Fruit fly (Drosophila melanogaster): ENCODE data around the gene Hsp22.

Gene Hsp22

dm6 chr3L:9360217-9360692 is 12.5 kb upstream of the Hsp22 start, which contains the start of gene Pdxk:
Gene Pdxk, plus strand, starts transcription at chr3L:9360316.
- TF ChIP-seq lola (GFP tag; optimal IDR thresholded peaks at IDR 0.05): no peak
- peak in 1 of 2 experiments; percentile 35 for TF ChIP-seq dl (GFP tag; optimal IDR thresholded peaks at IDR 0.05; ENCODE audit: insufficient read depth in 1 of 2, partially characterized antibody in 2 of 2)
- TF ChIP-seq Sp1 (GFP tag; optimal IDR thresholded peaks at IDR 0.05): peak; percentile 51
- peak; percentile 42 for TF ChIP-seq rgr (GFP tag; optimal IDR thresholded peaks at IDR 0.05)
- no peak for TF ChIP-seq Rel (GFP tag; optimal IDR thresholded peaks at IDR 0.05)
- peak; percentile 87 for TF ChIP-seq Rel (tag; optimal IDR thresholded peaks at IDR 0.05)
- TF ChIP-seq Dif (GFP tag; optimal IDR thresholded peaks at IDR 0.05; ENCODE audit: partially characterized antibody): peak; percentile 28

- TF ChIP-seq Sp1 (GFP tag; optimal IDR thresholded peaks at IDR 0.05): no peak
- TF ChIP-seq N (GFP tag; optimal IDR thresholded peaks at IDR 0.05): no peak
- no peak for TF ChIP-seq GATAd (GFP tag; optimal IDR thresholded peaks at IDR 0.05)
- no peak for TF ChIP-seq psq (GFP tag; optimal IDR thresholded peaks at IDR 0.05)
- no peak for TF ChIP-seq tai (GFP tag; optimal IDR thresholded peaks at IDR 0.05)
- no peak for TF ChIP-seq dmrt93B (GFP tag; optimal IDR thresholded peaks at IDR 0.05)
- TF ChIP-seq brk (GFP tag; optimal IDR thresholded peaks at IDR 0.05): no peak
- peak; percentile 51 for TF ChIP-seq br (GFP tag; optimal IDR thresholded peaks at IDR 0.05)
- TF ChIP-seq Rel (GFP tag; optimal IDR thresholded peaks at IDR 0.05): no peak
- TF ChIP-seq Rel (tag; optimal IDR thresholded peaks at IDR 0.05): peak; percentile 83
- TF ChIP-seq foxo (GFP tag; optimal IDR thresholded peaks at IDR 0.05): no peak
- no peak for TF ChIP-seq Mio (GFP tag; optimal IDR thresholded peaks at IDR 0.05)
These were observed 10.8 kb upstream of the Hsp22 start, which contains the start of gene CG34456 for dm6 chr3L:9361894-9362293. Gene CG34456, plus strand, starts transcription at chr3L:9362108.

- TF ChIP-seq sage (GFP tag; optimal IDR thresholded peaks at IDR 0.05) (peak; percentile 27), Dfd (GFP tag; optimal IDR thresholded peaks at IDR 0.05) (no peak), Dif (GFP tag; optimal IDR thresholded peaks at IDR 0.05; ENCODE audit: partially characterized antibody) (no peak), Hnf4 (GFP tag; optimal IDR thresholded peaks at IDR 0.05) (no peak), rgr (GFP tag; optimal IDR thresholded peaks at IDR 0.05) (no peak), h (GFP tag; optimal IDR thresholded peaks at IDR 0.05) (no peak), Hr78 (GFP tag; optimal IDR thresholded peaks at IDR 0.05) (no peak), dsf (GFP tag; optimal IDR thresholded peaks at IDR 0.05; ENCODE audit: borderline replicate concordance) (no peak), Jra (GFP tag; optimal IDR thresholded peaks at IDR 0.05) (no peak)
These were observed 8.6 kb upstream of the Hsp22 start, which contains the start of gene mRRF1 for dm6 chr3L:9364131-9364530. Gene mRRF1, plus strand, starts transcription at chr3L:9364350.

DNA sequence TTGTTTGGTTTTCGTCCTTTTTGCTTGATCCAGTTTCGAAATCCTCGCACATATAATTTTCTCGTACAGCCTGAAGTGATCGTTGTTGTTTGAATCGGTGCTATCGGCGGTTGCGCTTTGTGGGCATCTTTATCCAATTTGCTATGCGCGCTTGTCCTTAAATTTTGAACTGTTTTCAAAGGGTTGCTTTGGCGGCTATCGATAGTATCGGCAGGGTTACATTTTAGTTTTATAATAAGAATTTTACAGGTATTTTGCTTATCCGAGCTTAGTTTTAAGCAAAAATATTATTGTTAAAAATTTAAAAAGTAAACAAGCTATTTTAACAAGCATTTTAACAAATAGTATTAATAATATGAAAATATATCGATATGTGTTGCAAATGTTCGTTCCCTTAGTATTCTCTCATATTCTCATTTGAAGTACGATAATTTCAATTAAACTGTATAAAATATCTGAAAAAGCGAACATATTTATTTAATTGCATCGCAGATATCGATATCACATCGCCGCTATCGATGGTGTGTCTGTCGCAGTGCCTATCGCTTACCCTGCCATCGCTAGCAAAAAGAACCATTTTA is 5.8 kb upstream of the Hsp22 start, which contains the start of the genes Klp67A and CG4452:
Gene Klp67A, minus strand, starts transcription at position 197 of the 581 bp plus-strand sequence.
Gene CG4452, plus strand, starts transcription at position 528 of the 581 bp plus-strand sequence.
- TF ChIP-seq rgr (GFP tag; optimal IDR thresholded peaks at IDR 0.05) (peak; percentile 40), foxo (GFP tag; optimal IDR thresholded peaks at IDR 0.05) (peak in 1 of 2 experiments; percentile 64), sv (GFP tag; optimal IDR thresholded peaks at IDR 0.05) (no peak), pan (optimal IDR thresholded peaks at IDR 0.05) (no peak), OdsH (GFP tag; optimal IDR thresholded peaks at IDR 0.05) (peak; percentile 9), Myc (optimal IDR thresholded peaks at IDR 0.05) (peak; percentile 20), psq (GFP tag; optimal IDR thresholded peaks at IDR 0.05) (peak; percentile 99), Jra (GFP tag; optimal IDR thresholded peaks at IDR 0.05) (peak; percentile 68), dsf (GFP tag; optimal IDR thresholded peaks at IDR 0.05; ENCODE audit: borderline replicate concordance) (peak; percentile 59), Hr83 (GFP tag; optimal IDR thresholded peaks at IDR 0.05; ENCODE audit: poor library complexity, severe bottlenecking) (peak; percentile 15), CG9705 (GFP tag; optimal IDR thresholded peaks at IDR 0.05) (peak; percentile 24), Hnf4 (GFP tag; optimal IDR thresholded peaks at IDR 0.05) (peak; percentile 48), dl (GFP tag; optimal IDR thresholded peaks at IDR 0.05; ENCODE audit: insufficient read depth in 1 of 2, partially characterized antibody in 2 of 2) (no peak), fru (GFP tag; optimal IDR thresholded peaks at IDR 0.05) (no peak), HLH106 (tag; optimal IDR thresholded peaks at IDR 0.05) (peak; percentile 41), ey (GFP tag; optimal IDR thresholded peaks at IDR 0.05) (peak; percentile 20)

Measured in whole organism, wandering third instar larva.